Worm (Caenorhabditis elegans) whole organism, L4 larva: ENCODE data around the gene plp-2.

Source experiments
- T20F7.1 ChIP-seq: fragments of 200-800 bp; sonication (Bioruptor generic); optimal IDR thresholded peaks from 2 replicates; lab custom pipeline; 2018; ENCODE audit warnings: mild to moderate bottlenecking, missing genetic modification characterization, missing compliant biosample characterization
- T26A8.4 ChIP-seq: fragments of 200-800 bp; sonication (Bioruptor generic); IDR thresholded peaks from 2 replicates; pipeline ENCODE4 v1.3.6; 2022; ENCODE audit warnings: missing genetic modification characterization, missing compliant biosample characterization
- Y48G9A.11 ChIP-seq: fragments of 200-800 bp; sonication (Bioruptor generic); IDR thresholded peaks from 2 replicates; pipeline ENCODE4 v1.3.6; 2022; ENCODE audit warnings: missing genetic modification reagents, missing genetic modification characterization, missing compliant biosample characterization
- aly-2 ChIP-seq: sonication (generic microtip); optimal IDR thresholded peaks from 2 replicates; lab custom pipeline; 2018; ENCODE audit warnings: missing biosample characterization, missing genetic modification characterization
- ama-1 ChIP-seq: fragments of 150-350 bp; optimal IDR thresholded peaks from 2 replicates; lab custom pipeline; 2014; ENCODE audit warnings: inconsistent platforms, mixed read lengths
- cey-2 ChIP-seq: sonication (generic microtip); optimal IDR thresholded peaks from 3 replicates; lab custom pipeline; 2017; ENCODE audit warnings: missing genetic modification characterization, mild to moderate bottlenecking, missing compliant biosample characterization, antibody characterized with exemption, borderline replicate concordance; ENCODE audit not compliant: insufficient read depth
- daf-16 ChIP-seq, 3 experiments: sonication (generic microtip); optimal IDR thresholded peaks; 2 replicates each; lab custom pipeline; 2016 to 2017; ENCODE audit warnings: missing genetic modification characterization in 3 of 3, missing genetic modification reagents in 3 of 3, mild to moderate bottlenecking in 2 of 3, missing compliant biosample characterization in 2 of 3, missing biosample characterization in 1 of 3, moderate library complexity in 1 of 3
- daf-8 ChIP-seq: fragments of 200-800 bp; sonication (Bioruptor generic); IDR thresholded peaks from 2 replicates; pipeline ENCODE4 v1.3.6; 2022; ENCODE audit warnings: missing genetic modification characterization, missing compliant biosample characterization
- dmd-6 ChIP-seq: fragments of 200-800 bp; sonication (Bioruptor generic); IDR thresholded peaks from 2 replicates; pipeline ENCODE4 v1.3.6; 2022; ENCODE audit warnings: missing genetic modification reagents, missing genetic modification characterization, missing compliant biosample characterization
- dmd-8 ChIP-seq: fragments of 200-800 bp; sonication (Bioruptor generic); IDR thresholded peaks from 2 replicates; pipeline ENCODE4 v1.3.6; 2022; ENCODE audit warnings: missing genetic modification characterization, missing compliant biosample characterization
- dve-1 ChIP-seq: sonication (generic microtip); optimal IDR thresholded peaks from 2 replicates; lab custom pipeline; 2017; ENCODE audit warnings: antibody characterized with exemption, mild to moderate bottlenecking, missing genetic modification characterization, missing compliant biosample characterization; ENCODE audit not compliant: insufficient read depth
- fkh-10 ChIP-seq: fragments of 150-350 bp; optimal IDR thresholded peaks from 2 replicates; lab custom pipeline; 2014; ENCODE audit warnings: missing biosample characterization, missing genetic modification reagents, missing genetic modification characterization
- fos-1 ChIP-seq: fragments of 150-350 bp; optimal IDR thresholded peaks from 2 replicates; lab custom pipeline; 2014; ENCODE audit warnings: missing biosample characterization, missing genetic modification characterization
- hlh-11 ChIP-seq: fragments of 200-800 bp; sonication (Bioruptor generic); optimal IDR thresholded peaks from 2 replicates; lab custom pipeline; 2018; ENCODE audit warnings: mild to moderate bottlenecking, missing genetic modification characterization, missing compliant biosample characterization
- hmg-1.1 ChIP-seq: fragments of 200-800 bp; sonication (Bioruptor generic); IDR thresholded peaks from 2 replicates; pipeline ENCODE4 v1.3.6; 2022; ENCODE audit warnings: missing genetic modification reagents, missing genetic modification characterization, missing compliant biosample characterization
- lim-7 ChIP-seq: fragments of 200-800 bp; sonication (Bioruptor generic); IDR thresholded peaks from 2 replicates; pipeline ENCODE4 v1.3.6; 2022; ENCODE audit warnings: missing genetic modification characterization, missing compliant biosample characterization
- lin-1 ChIP-seq: fragments of 200-800 bp; sonication (Bioruptor generic); IDR thresholded peaks from 2 replicates; pipeline ENCODE4 v1.3.6; 2022; ENCODE audit warnings: missing genetic modification reagents, missing genetic modification characterization, missing compliant biosample characterization
- lin-13 ChIP-seq: fragments of 150-350 bp; optimal IDR thresholded peaks from 2 replicates; lab custom pipeline; 2014; ENCODE audit warnings: missing biosample characterization, missing genetic modification reagents, missing genetic modification characterization
- lin-15B ChIP-seq: fragments of 150-350 bp; sonication (generic microtip); optimal IDR thresholded peaks from 3 replicates; lab custom pipeline; 2014; ENCODE audit warnings: missing biosample characterization, missing genetic modification characterization
- lin-38 ChIP-seq: fragments of 200-800 bp; sonication (Bioruptor generic); IDR thresholded peaks from 2 replicates; pipeline ENCODE4 v1.3.6; 2022; ENCODE audit warnings: missing genetic modification reagents, missing genetic modification characterization, missing compliant biosample characterization
- lir-3 ChIP-seq: sonication (generic microtip); optimal IDR thresholded peaks from 2 replicates; lab custom pipeline; 2016; ENCODE audit warnings: mild to moderate bottlenecking, missing genetic modification characterization, missing compliant biosample characterization
- madf-5 ChIP-seq, 2 experiments: fragments of 200-800 bp; sonication (Bioruptor generic); IDR thresholded peaks; 2 replicates each; pipeline ENCODE4 v1.3.6; 2022; ENCODE audit warnings: missing compliant biosample characterization in 2 of 2, missing genetic modification characterization in 2 of 2
- mdl-1 ChIP-seq, 2 experiments: fragments of 150-350 bp in 1 of 2; sonication (generic microtip) in 1 of 2; optimal IDR thresholded peaks; 2 replicates each; lab custom pipeline; 2014 to 2017; ENCODE audit warnings: missing biosample characterization in 2 of 2, missing genetic modification characterization in 2 of 2
- mdt-29 ChIP-seq: fragments of 200-800 bp; sonication (Bioruptor generic); IDR thresholded peaks from 2 replicates; pipeline ENCODE4 v1.3.6; 2022; ENCODE audit warnings: missing genetic modification reagents, missing genetic modification characterization, missing compliant biosample characterization
- mep-1 ChIP-seq: fragments of 150-350 bp; sonication (generic microtip); optimal IDR thresholded peaks from 3 replicates; lab custom pipeline; 2014; ENCODE audit warnings: missing biosample characterization, missing genetic modification characterization
- mes-2 ChIP-seq: sonication (generic microtip); optimal IDR thresholded peaks from 2 replicates; lab custom pipeline; 2016; ENCODE audit warnings: missing genotype, mild to moderate bottlenecking, missing genetic modification characterization, missing compliant biosample characterization; ENCODE audit not compliant: poor library complexity, severe bottlenecking
- nhr-25 ChIP-seq: sonication (generic microtip); optimal IDR thresholded peaks from 2 replicates; lab custom pipeline; 2017; ENCODE audit warnings: missing genetic modification characterization, mild to moderate bottlenecking, missing compliant biosample characterization, antibody characterized with exemption, moderate library complexity, borderline replicate concordance; ENCODE audit not compliant: insufficient read depth
- nhr-28 ChIP-seq: fragments of 150-350 bp; optimal IDR thresholded peaks from 2 replicates; lab custom pipeline; 2014; ENCODE audit warnings: missing biosample characterization, missing genetic modification characterization
- nhr-42 ChIP-seq: fragments of 200-800 bp; sonication (Bioruptor generic); IDR thresholded peaks from 2 replicates; pipeline ENCODE4 v1.3.6; 2022; ENCODE audit warnings: missing genetic modification characterization, missing compliant biosample characterization
- nhr-76 ChIP-seq: fragments of 150-350 bp; optimal IDR thresholded peaks from 2 replicates; lab custom pipeline; 2014; ENCODE audit warnings: missing biosample characterization, missing genetic modification characterization
- nhr-77 ChIP-seq: fragments of 150-350 bp; optimal IDR thresholded peaks from 2 replicates; lab custom pipeline; 2014; ENCODE audit warnings: missing biosample characterization, missing genetic modification characterization
- pha-4 ChIP-seq, 2 experiments: fragments of 150-350 bp in 1 of 2; fragments of 200-800 bp in 1 of 2; sonication (Bioruptor generic) in 1 of 2; IDR thresholded peaks in 1 of 2; optimal IDR thresholded peaks in 1 of 2; 2 replicates each; pipeline versions ENCODE4 v1.3.6 to Lab custom; 2014 to 2022; ENCODE audit warnings: missing genetic modification characterization in 2 of 2, missing genetic modification reagents in 2 of 2, missing biosample characterization in 1 of 2, missing compliant biosample characterization in 1 of 2
- pqm-1 ChIP-seq: sonication (generic microtip); optimal IDR thresholded peaks from 2 replicates; lab custom pipeline; 2017; ENCODE audit warnings: missing biosample characterization, missing genetic modification characterization
- saeg-2 ChIP-seq: fragments of 200-800 bp; sonication (Bioruptor generic); IDR thresholded peaks from 2 replicates; pipeline ENCODE4 v1.3.6; 2022; ENCODE audit warnings: missing genetic modification reagents, missing genetic modification characterization, missing compliant biosample characterization
- sdz-12 ChIP-seq: fragments of 200-800 bp; sonication (Bioruptor generic); optimal IDR thresholded peaks from 2 replicates; lab custom pipeline; 2018; ENCODE audit warnings: mild to moderate bottlenecking, missing genetic modification characterization, missing compliant biosample characterization
- snpc-1.2 ChIP-seq: fragments of 200-800 bp; sonication (Bioruptor generic); IDR thresholded peaks from 2 replicates; pipeline ENCODE4 v1.3.6; 2022; ENCODE audit warnings: missing genetic modification reagents, missing genetic modification characterization, missing compliant biosample characterization
- spr-1 ChIP-seq: sonication (generic microtip); optimal IDR thresholded peaks from 2 replicates; lab custom pipeline; 2016; ENCODE audit warnings: mild to moderate bottlenecking, missing genetic modification characterization, missing compliant biosample characterization
- tag-97 ChIP-seq: fragments of 200-800 bp; sonication (Bioruptor generic); IDR thresholded peaks from 2 replicates; pipeline ENCODE4 v1.3.6; 2022; ENCODE audit warnings: missing genetic modification characterization, missing compliant biosample characterization
- zfp-2 ChIP-seq: sonication (generic microtip); optimal IDR thresholded peaks from 2 replicates; lab custom pipeline; 2016; ENCODE audit warnings: mild to moderate bottlenecking, missing genetic modification characterization, missing compliant biosample characterization

Gene plp-2

ce11 chrX:15003891-15004550 is 21.4 kb upstream of the plp-2 start, which contains the start of gene slc-25A18.1:
Gene slc-25A18.1, minus strand, starts transcription at chrX:15003941.
- TF ChIP-seq pqm-1 (peak; percentile 58), mes-2 (tag; lab: Kevin White, UChicago) (no peak), dmd-6 (GFP tag; lab: Robert Waterston, UW) (peak; percentile 17; the same call in 1 of the 2 replicates)
- TF ChIP-seq, all 104 proteins: peak for 2

- no peak for TF ChIP-seq saeg-2 (GFP tag; lab: Robert Waterston, UW)
- no peak for TF ChIP-seq nhr-77
- TF ChIP-seq T26A8.4 (GFP tag; lab: Robert Waterston, UW), result no peak
- TF ChIP-seq mdt-29 (GFP tag; lab: Robert Waterston, UW), result no peak
These were observed 16.5 kb upstream of the plp-2 start, which contains the start of gene cutl-3 for ce11 chrX:14999101-14999500. Gene cutl-3, minus strand, starts transcription at chrX:14999201.

- TF ChIP-seq fkh-10 (GFP tag; lab: Kevin White, UChicago), result peak; percentile 6
- no peak for TF ChIP-seq dmd-6 (GFP tag; lab: Robert Waterston, UW)
These were observed 11.1 kb upstream of the plp-2 start for ce11 chrX:14993744-14994143.

ce11 chrX:14991280-14991679 is 8.7 kb upstream of the plp-2 start, which contains the start of gene iglr-1:
Gene iglr-1, minus strand, starts transcription at chrX:14991380.
- no peak for TF ChIP-seq lin-1 (GFP tag; lab: Robert Waterston, UW)
- no peak for TF ChIP-seq pha-4 (GFP tag; IDR thresholded peaks at IDR 0.05; lab: Robert Waterston, UW)
- TF ChIP-seq pha-4 (tag; optimal IDR thresholded peaks at IDR 0.05; lab: Kevin White, UChicago), result no peak
- no peak for TF ChIP-seq T26A8.4 (GFP tag; lab: Robert Waterston, UW)
- no peak for TF ChIP-seq cey-2
- no peak for TF ChIP-seq nhr-42 (GFP tag; lab: Robert Waterston, UW)
- no peak for TF ChIP-seq nhr-77
- TF ChIP-seq aly-2 (tag; lab: Kevin White, UChicago), result no peak
- TF ChIP-seq nhr-76 (tag; lab: Kevin White, UChicago), result no peak
- no peak for TF ChIP-seq lin-38
- no peak for TF ChIP-seq T20F7.1 (GFP tag; lab: Kevin White, UChicago)
- TF ChIP-seq snpc-1.2 (GFP tag; lab: Robert Waterston, UW), result no peak
- TF ChIP-seq lin-15B (tag; lab: Kevin White, UChicago), result no peak

- TF ChIP-seq sdz-12 (GFP tag; lab: Kevin White, UChicago), result no peak
- no peak for TF ChIP-seq daf-8 (GFP tag; lab: Robert Waterston, UW)
- no peak for TF ChIP-seq ama-1 (lab: Kevin White, UChicago)
- TF ChIP-seq hmg-1.1 (GFP tag; lab: Robert Waterston, UW), result no peak
- no peak for TF ChIP-seq zfp-2 (tag; lab: Kevin White, UChicago)
- no peak for TF ChIP-seq T26A8.4 (GFP tag; lab: Robert Waterston, UW)
- TF ChIP-seq lin-13 (GFP tag; lab: Kevin White, UChicago), result no peak
- no peak for TF ChIP-seq lir-3 (tag; lab: Kevin White, UChicago)
- no peak for TF ChIP-seq spr-1
- no peak for TF ChIP-seq mdt-29 (GFP tag; lab: Robert Waterston, UW)
- no peak for TF ChIP-seq tag-97 (GFP tag; lab: Robert Waterston, UW)
- no peak for TF ChIP-seq mep-1 (tag; lab: Kevin White, UChicago)
These were observed 5.6 kb upstream of the plp-2 start for ce11 chrX:14988160-14988559.

- TF ChIP-seq hlh-11 (tag; lab: Kevin White, UChicago), result peak; percentile 81
- no peak for TF ChIP-seq dmd-8 (GFP tag; lab: Robert Waterston, UW)
- peak; percentile 61; the same call in 1 of the 2 replicates for TF ChIP-seq lin-1 (GFP tag; lab: Robert Waterston, UW)
- TF ChIP-seq nhr-28 (tag; lab: Kevin White, UChicago), result peak; percentile 55
- peak; percentile 47 for TF ChIP-seq nhr-25 (tag; lab: Kevin White, UChicago)
- TF ChIP-seq mdl-1 (tag; optimal IDR thresholded peaks at IDR 0.05; lab: Kevin White, UChicago), result peak in 1 of 2 experiments; percentile 68
- no peak for TF ChIP-seq Y48G9A.11
- no peak for TF ChIP-seq madf-5 (GFP tag; IDR thresholded peaks at IDR 0.05; lab: Robert Waterston, UW)
- TF ChIP-seq fos-1 (tag; lab: Kevin White, UChicago), result no peak
- peak in 1 of 2 experiments; percentile 37 for TF ChIP-seq daf-16 (GFP tag; optimal IDR thresholded peaks at IDR 0.05; lab: Kevin White, UChicago)
- TF ChIP-seq daf-16 (tag; optimal IDR thresholded peaks at IDR 0.05; lab: Kevin White, UChicago), result peak; percentile 95
- no peak for TF ChIP-seq lin-15B (tag; lab: Kevin White, UChicago)
- TF ChIP-seq lim-7, result no peak
- 0 out of 2 replicates have a peak, but pooled peaks have one; percentile 29 for TF ChIP-seq nhr-42 (GFP tag; lab: Robert Waterston, UW)
- peak; percentile 76 for TF ChIP-seq dve-1 (tag; lab: Kevin White, UChicago)
These were observed 670 bp upstream of the plp-2 start, which contains the start of gene rbg-1 for ce11 chrX:14983274-14983673. Gene rbg-1, plus strand, starts transcription at chrX:14983533.
